Worm (Caenorhabditis elegans) whole organism, L4 larva: ENCODE data around the gene cdk-12.

Experiments used
- nhr-237 ChIP-seq: sonication (generic microtip); optimal IDR thresholded peaks from 2 replicates; lab custom pipeline; 2017; ENCODE audit warnings: missing biosample characterization, missing genetic modification characterization
- nhr-77 ChIP-seq: fragments of 150-350 bp; optimal IDR thresholded peaks from 2 replicates; lab custom pipeline; 2014; ENCODE audit warnings: missing biosample characterization, missing genetic modification characterization
- unc-130 ChIP-seq: sonication (generic microtip); optimal IDR thresholded peaks from 2 replicates; lab custom pipeline; 2016; ENCODE audit warnings: missing genetic modification reagents, missing genetic modification characterization, missing compliant biosample characterization
- ztf-7 ChIP-seq: fragments of 150-350 bp; optimal IDR thresholded peaks from 2 replicates; lab custom pipeline; 2014; ENCODE audit warnings: missing biosample characterization, missing genetic modification characterization

DNA sequence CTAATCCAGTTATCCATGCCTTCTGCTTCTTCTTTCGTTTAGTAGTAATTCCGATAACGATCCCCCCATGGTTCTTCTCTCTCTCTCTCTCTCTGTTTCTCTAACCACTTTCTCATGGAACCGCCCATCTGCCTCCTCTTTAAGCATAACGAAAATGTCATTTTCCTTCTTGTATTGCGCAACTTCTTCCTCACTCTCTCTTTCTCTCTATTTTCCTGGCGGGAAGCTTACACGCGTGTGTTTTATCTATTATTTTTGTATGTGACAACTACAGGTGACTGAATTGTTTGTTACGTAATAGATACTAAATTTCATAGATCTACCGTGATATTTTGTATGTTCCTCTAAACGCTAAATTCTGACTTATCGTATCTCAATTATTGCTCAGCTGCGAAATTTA is 57.6 kb downstream of the cdk-12 start:
- TF ChIP-seq ztf-7 (tag; lab: Kevin White, UChicago) (no peak), nhr-237 (tag; lab: Kevin White, UChicago) (no peak), unc-130 (GFP tag; lab: Kevin White, UChicago) (no peak), nhr-77 (tag; lab: Kevin White, UChicago) (no peak)
